Worm (Caenorhabditis elegans) whole organism, L4/young adult: ENCODE data around the gene gldi-8.

Experiments
- W03F9.2 ChIP-seq: fragments of 150-350 bp; optimal IDR thresholded peaks from 2 replicates; lab custom pipeline; 2014; ENCODE audit warnings: missing biosample characterization, missing genetic modification characterization
- him-1 ChIP-seq: sonication (generic microtip); optimal IDR thresholded peaks from 2 replicates; lab custom pipeline; 2016; ENCODE audit warnings: missing genotype, missing genetic modification reagents, missing genetic modification characterization, missing compliant biosample characterization

- TF ChIP-seq him-1 (tag; lab: Kevin White, UChicago): no peak
- TF ChIP-seq W03F9.2: peak; percentile 13
These were observed 49.9 kb downstream of the gldi-8 start for ce11 chrIII:12549657-12550056.
